Worm (Caenorhabditis elegans) whole organism, L4 larva: ENCODE results near the gene fbxb-35.
A peak's percentile ranks its signal among the peaks of the same experiment; 100 is the strongest.

Experiments
- D1046.2 ChIP-seq: fragments of 200-800 bp; sonication (Bioruptor generic); IDR thresholded peaks from 2 replicates; pipeline ENCODE4 v1.3.6; 2022; ENCODE audit warnings: missing genetic modification characterization, missing compliant biosample characterization
- F37D6.2 ChIP-seq: sonication (generic microtip); optimal IDR thresholded peaks from 2 replicates; lab custom pipeline; 2016; ENCODE audit warnings: mild to moderate bottlenecking, missing genetic modification characterization, missing compliant biosample characterization
- F44E2.7 ChIP-seq: fragments of 200-800 bp; sonication (Bioruptor generic); IDR thresholded peaks from 2 replicates; pipeline ENCODE4 v2.1.2; 2022; ENCODE audit warnings: missing genetic modification characterization, missing compliant biosample characterization
- R02D3.7 ChIP-seq: fragments of 150-350 bp; sonication (generic microtip); optimal IDR thresholded peaks from 3 replicates; lab custom pipeline; 2014; ENCODE audit warnings: missing biosample characterization, missing genetic modification characterization
- aly-2 ChIP-seq: sonication (generic microtip); optimal IDR thresholded peaks from 2 replicates; lab custom pipeline; 2018; ENCODE audit warnings: missing biosample characterization, missing genetic modification characterization
- ceh-20 ChIP-seq: fragments of 200-800 bp; sonication (Bioruptor generic); IDR thresholded peaks from 2 replicates; pipeline ENCODE4 v1.3.6; 2022; ENCODE audit warnings: missing genetic modification reagents, missing genetic modification characterization, missing compliant biosample characterization
- ceh-28 ChIP-seq: fragments of 150-350 bp; optimal IDR thresholded peaks from 2 replicates; lab custom pipeline; 2014; ENCODE audit warnings: missing biosample characterization, missing genetic modification reagents, missing genetic modification characterization
- ceh-62 ChIP-seq: sonication (generic microtip); optimal IDR thresholded peaks from 2 replicates; lab custom pipeline; 2017; ENCODE audit warnings: missing biosample characterization, missing genetic modification characterization
- ceh-82 ChIP-seq: sonication (generic microtip); optimal IDR thresholded peaks from 2 replicates; lab custom pipeline; 2017; ENCODE audit warnings: missing biosample characterization, missing genetic modification characterization
- ces-1 ChIP-seq: fragments of 150-350 bp; sonication (generic microtip); optimal IDR thresholded peaks from 4 replicates; lab custom pipeline; 2014; ENCODE audit warnings: missing biosample characterization, missing genetic modification reagents, missing genetic modification characterization
- daf-16 ChIP-seq, 3 experiments: sonication (generic microtip); optimal IDR thresholded peaks; 2 replicates each; lab custom pipeline; 2016 to 2017; ENCODE audit warnings: missing genetic modification characterization in 3 of 3, missing genetic modification reagents in 3 of 3, mild to moderate bottlenecking in 2 of 3, missing compliant biosample characterization in 2 of 3, missing biosample characterization in 1 of 3, moderate library complexity in 1 of 3
- daf-8 ChIP-seq: fragments of 200-800 bp; sonication (Bioruptor generic); IDR thresholded peaks from 2 replicates; pipeline ENCODE4 v1.3.6; 2022; ENCODE audit warnings: missing genetic modification characterization, missing compliant biosample characterization
- dmd-8 ChIP-seq: fragments of 200-800 bp; sonication (Bioruptor generic); IDR thresholded peaks from 2 replicates; pipeline ENCODE4 v1.3.6; 2022; ENCODE audit warnings: missing genetic modification characterization, missing compliant biosample characterization
- duxl-1 ChIP-seq: sonication (generic microtip); optimal IDR thresholded peaks from 2 replicates; lab custom pipeline; 2016; ENCODE audit warnings: mild to moderate bottlenecking, missing genetic modification characterization, moderate library complexity, missing compliant biosample characterization; ENCODE audit not compliant: poor library complexity
- dve-1 ChIP-seq: sonication (generic microtip); optimal IDR thresholded peaks from 2 replicates; lab custom pipeline; 2017; ENCODE audit warnings: antibody characterized with exemption, mild to moderate bottlenecking, missing genetic modification characterization, missing compliant biosample characterization; ENCODE audit not compliant: insufficient read depth
- egl-43 ChIP-seq: fragments of 200-800 bp; sonication (Bioruptor generic); IDR thresholded peaks from 2 replicates; pipeline ENCODE4 v1.3.6; 2022; ENCODE audit warnings: missing genetic modification reagents, missing genetic modification characterization, missing compliant biosample characterization
- fkh-10 ChIP-seq: fragments of 150-350 bp; optimal IDR thresholded peaks from 2 replicates; lab custom pipeline; 2014; ENCODE audit warnings: missing biosample characterization, missing genetic modification reagents, missing genetic modification characterization
- fos-1 ChIP-seq: fragments of 150-350 bp; optimal IDR thresholded peaks from 2 replicates; lab custom pipeline; 2014; ENCODE audit warnings: missing biosample characterization, missing genetic modification characterization
- hif-1 ChIP-seq, 2 experiments: sonication (generic microtip); optimal IDR thresholded peaks; 2 replicates each; lab custom pipeline; 2016 to 2017; ENCODE audit warnings: missing compliant biosample characterization in 2 of 2, missing genetic modification characterization in 2 of 2, missing genetic modification reagents in 2 of 2, missing genotype in 2 of 2, mild to moderate bottlenecking in 1 of 2
- hlh-11 ChIP-seq: fragments of 200-800 bp; sonication (Bioruptor generic); optimal IDR thresholded peaks from 2 replicates; lab custom pipeline; 2018; ENCODE audit warnings: mild to moderate bottlenecking, missing genetic modification characterization, missing compliant biosample characterization
- hmg-1.1 ChIP-seq: fragments of 200-800 bp; sonication (Bioruptor generic); IDR thresholded peaks from 2 replicates; pipeline ENCODE4 v1.3.6; 2022; ENCODE audit warnings: missing genetic modification reagents, missing genetic modification characterization, missing compliant biosample characterization
- jun-1 ChIP-seq: fragments of 150-350 bp; optimal IDR thresholded peaks from 2 replicates; lab custom pipeline; 2014; ENCODE audit warnings: missing biosample characterization, missing genetic modification reagents, missing genetic modification characterization
- lin-29 ChIP-seq: fragments of 200-800 bp; sonication (Bioruptor generic); IDR thresholded peaks from 2 replicates; pipeline ENCODE4 v1.3.6; 2022; ENCODE audit warnings: missing genetic modification reagents, missing genetic modification characterization, missing compliant biosample characterization
- lin-39 ChIP-seq: fragments of 150-350 bp; optimal IDR thresholded peaks from 2 replicates; lab custom pipeline; 2014; ENCODE audit warnings: missing biosample characterization, missing genetic modification reagents, missing genetic modification characterization
- madf-9 ChIP-seq: fragments of 200-800 bp; sonication (Bioruptor generic); conservative IDR thresholded peaks from 2 replicates; pipeline ENCODE4 v1.3.6; 2022; ENCODE audit warnings: missing genetic modification reagents, missing genetic modification characterization, missing compliant biosample characterization
- mep-1 ChIP-seq: fragments of 150-350 bp; sonication (generic microtip); optimal IDR thresholded peaks from 3 replicates; lab custom pipeline; 2014; ENCODE audit warnings: missing biosample characterization, missing genetic modification characterization
- mes-2 ChIP-seq: sonication (generic microtip); optimal IDR thresholded peaks from 2 replicates; lab custom pipeline; 2016; ENCODE audit warnings: missing genotype, mild to moderate bottlenecking, missing genetic modification characterization, missing compliant biosample characterization; ENCODE audit not compliant: poor library complexity, severe bottlenecking
- nhr-25 ChIP-seq: sonication (generic microtip); optimal IDR thresholded peaks from 2 replicates; lab custom pipeline; 2017; ENCODE audit warnings: missing genetic modification characterization, mild to moderate bottlenecking, missing compliant biosample characterization, antibody characterized with exemption, moderate library complexity, borderline replicate concordance; ENCODE audit not compliant: insufficient read depth
- nhr-41 ChIP-seq: fragments of 200-800 bp; sonication (Bioruptor generic); IDR thresholded peaks from 2 replicates; pipeline ENCODE4 v1.3.6; 2022; ENCODE audit warnings: missing genetic modification reagents, missing genetic modification characterization, missing compliant biosample characterization
- nhr-77 ChIP-seq: fragments of 150-350 bp; optimal IDR thresholded peaks from 2 replicates; lab custom pipeline; 2014; ENCODE audit warnings: missing biosample characterization, missing genetic modification characterization
- pqm-1 ChIP-seq: sonication (generic microtip); optimal IDR thresholded peaks from 2 replicates; lab custom pipeline; 2017; ENCODE audit warnings: missing biosample characterization, missing genetic modification characterization
- saeg-2 ChIP-seq: fragments of 200-800 bp; sonication (Bioruptor generic); IDR thresholded peaks from 2 replicates; pipeline ENCODE4 v1.3.6; 2022; ENCODE audit warnings: missing genetic modification reagents, missing genetic modification characterization, missing compliant biosample characterization
- tra-1 ChIP-seq: fragments of 200-800 bp; sonication (Bioruptor generic); IDR thresholded peaks from 2 replicates; pipeline ENCODE4 v1.3.6; 2022; ENCODE audit warnings: missing genetic modification reagents, missing genetic modification characterization, missing compliant biosample characterization
- unc-62 ChIP-seq, 3 experiments: fragments of 150-350 bp in 1 of 3; sonication (generic microtip); optimal IDR thresholded peaks in 2 of 3; peaks in 1 of 3; 1 replicate in 1 of 3; 2 replicates in 2 of 3; lab custom pipeline; 2014 to 2017; ENCODE audit warnings: missing biosample characterization in 3 of 3, missing genetic modification characterization in 3 of 3, missing genetic modification reagents in 3 of 3, missing genotype in 1 of 3
- vab-7 ChIP-seq: fragments of 200-800 bp; sonication (Bioruptor generic); IDR thresholded peaks from 2 replicates; pipeline ENCODE4 v1.3.6; 2022; ENCODE audit warnings: missing genetic modification reagents, missing genetic modification characterization, missing compliant biosample characterization
- zip-2 ChIP-seq: fragments of 150-350 bp; optimal IDR thresholded peaks from 2 replicates; lab custom pipeline; 2014; ENCODE audit warnings: missing biosample characterization, missing genetic modification characterization
- ztf-7 ChIP-seq: fragments of 150-350 bp; optimal IDR thresholded peaks from 2 replicates; lab custom pipeline; 2014; ENCODE audit warnings: missing biosample characterization, missing genetic modification characterization

The fbxb-35 gene

ce11 chrII:2075513-2075912 is 24.0 kb downstream of the fbxb-35 start, which contains the start of gene F07E5.8:
Gene F07E5.8, minus strand, starts transcription at chrII:2075613.
- TF ChIP-seq fkh-10 (GFP tag; lab: Kevin White, UChicago) (no peak), zip-2 (tag; lab: Kevin White, UChicago) (no peak), nhr-41 (GFP tag; lab: Robert Waterston, UW) (no peak), daf-16 (GFP tag; optimal IDR thresholded peaks at IDR 0.05; lab: Kevin White, UChicago) (no peak), daf-16 (tag; optimal IDR thresholded peaks at IDR 0.05; lab: Kevin White, UChicago) (no peak), lin-29 (GFP tag; lab: Robert Waterston, UW) (no peak), dmd-8 (no peak), hif-1 (tag; optimal IDR thresholded peaks at IDR 0.05; lab: Kevin White, UChicago) (no peak), mep-1 (tag; lab: Kevin White, UChicago) (no peak), tra-1 (GFP tag; lab: Robert Waterston, UW) (no peak), R02D3.7 (no peak), F37D6.2 (no peak), fos-1 (tag; lab: Kevin White, UChicago) (no peak)

ce11 chrII:2076467-2076866 is 25.0 kb downstream of the fbxb-35 start:
- TF ChIP-seq unc-62 (GFP tag; optimal IDR thresholded peaks at IDR 0.05 in 1 of 2; lab: Kevin White, UChicago) (peak in 1 of 2 experiments; percentile 95), unc-62 (tag; optimal IDR thresholded peaks at IDR 0.05; lab: Kevin White, UChicago) (no peak), vab-7 (GFP tag; lab: Robert Waterston, UW) (no peak), nhr-25 (tag; lab: Kevin White, UChicago) (no peak)

- TF ChIP-seq saeg-2 (GFP tag; lab: Robert Waterston, UW) = no peak
- TF ChIP-seq D1046.2 (GFP tag; lab: Robert Waterston, UW) = no peak
- TF ChIP-seq fkh-10 (GFP tag; lab: Kevin White, UChicago) = no peak
- TF ChIP-seq nhr-41 (GFP tag; lab: Robert Waterston, UW) = no peak
- TF ChIP-seq lin-39 (tag; lab: Kevin White, UChicago) = no peak
- TF ChIP-seq duxl-1 (tag; lab: Kevin White, UChicago) = no peak
- TF ChIP-seq ztf-7 = no peak
- TF ChIP-seq pqm-1 = no peak
- TF ChIP-seq, all 104 proteins: peak for 0
These were observed 29.0 kb downstream of the fbxb-35 start, which contains the start of gene F07E5.9 for ce11 chrII:2080425-2080824. Gene F07E5.9, minus strand, starts transcription at chrII:2080525.

- TF ChIP-seq nhr-77 (tag; lab: Kevin White, UChicago) = no peak
- no peak for TF ChIP-seq jun-1
- no peak for TF ChIP-seq duxl-1 (tag; lab: Kevin White, UChicago)
- TF ChIP-seq hif-1 (tag; optimal IDR thresholded peaks at IDR 0.05; lab: Kevin White, UChicago) = no peak
- no peak for TF ChIP-seq egl-43 (GFP tag; lab: Robert Waterston, UW)
- TF ChIP-seq ceh-20 (GFP tag; lab: Robert Waterston, UW) = no peak
- TF ChIP-seq dve-1 (tag; lab: Kevin White, UChicago) = no peak
- TF ChIP-seq ceh-62 (tag; lab: Kevin White, UChicago) = no peak
- no peak for TF ChIP-seq madf-9 (GFP tag; lab: Robert Waterston, UW)
- no peak for TF ChIP-seq hlh-11 (tag; lab: Kevin White, UChicago)
- no peak for TF ChIP-seq R02D3.7
- TF ChIP-seq aly-2 = no peak
- no peak for TF ChIP-seq mes-2 (tag; lab: Kevin White, UChicago)
- TF ChIP-seq ceh-82 (tag; lab: Kevin White, UChicago) = no peak
- TF ChIP-seq ces-1 (GFP tag; lab: Kevin White, UChicago) = no peak
- TF ChIP-seq ceh-28 (tag; lab: Kevin White, UChicago) = no peak
- TF ChIP-seq hmg-1.1 (GFP tag; lab: Robert Waterston, UW) = no peak
- TF ChIP-seq saeg-2 (GFP tag; lab: Robert Waterston, UW) = no peak
- no peak for TF ChIP-seq daf-8 (GFP tag; lab: Robert Waterston, UW)
- TF ChIP-seq F44E2.7 = no peak
These were observed 29.8 kb downstream of the fbxb-35 start, which contains the start of gene T16A1.4 for ce11 chrII:2081257-2081656. Gene T16A1.4, plus strand, starts transcription at chrII:2081557.
